Worm (Caenorhabditis elegans) whole organism, mixed stage, embryonic: ENCODE results near the gene F47B10.9.

ENCODE experiments used
- M03D4.4 ChIP-seq: sonication (generic microtip); optimal IDR thresholded peaks from 2 replicates; lab custom pipeline; 2017; ENCODE audit warnings: mild to moderate bottlenecking, missing genetic modification characterization, missing compliant biosample characterization
- blmp-1 ChIP-seq: fragments of 150-350 bp; optimal IDR thresholded peaks from 2 replicates; lab custom pipeline; 2014; ENCODE audit warnings: missing biosample characterization, missing genetic modification characterization
- ceh-39 ChIP-seq: fragments of 150-350 bp; optimal IDR thresholded peaks from 2 replicates; lab custom pipeline; 2014; ENCODE audit warnings: missing biosample characterization, missing genetic modification characterization
- ceh-43 ChIP-seq: fragments of 200-800 bp; sonication (Bioruptor generic); optimal IDR thresholded peaks from 2 replicates; lab custom pipeline; 2018; ENCODE audit warnings: mild to moderate bottlenecking, missing genetic modification characterization, moderate library complexity, missing compliant biosample characterization
- ceh-83 ChIP-seq: fragments of 200-800 bp; sonication (Bioruptor generic); optimal IDR thresholded peaks from 2 replicates; lab custom pipeline; 2018; ENCODE audit warnings: mild to moderate bottlenecking, missing genetic modification characterization, missing compliant biosample characterization
- cnd-1 ChIP-seq: fragments of 200-800 bp; sonication (Bioruptor generic); optimal IDR thresholded peaks from 2 replicates; lab custom pipeline; 2018; ENCODE audit warnings: mild to moderate bottlenecking, missing genetic modification characterization, missing compliant biosample characterization
- elt-1 ChIP-seq: sonication (generic microtip); optimal IDR thresholded peaks from 2 replicates; lab custom pipeline; 2017; ENCODE audit warnings: missing genetic modification characterization, mild to moderate bottlenecking, missing compliant biosample characterization, antibody characterized with exemption, moderate library complexity, borderline replicate concordance; ENCODE audit not compliant: insufficient read depth
- elt-3 ChIP-seq: fragments of 150-350 bp; optimal IDR thresholded peaks from 2 replicates; lab custom pipeline; 2014; ENCODE audit warnings: missing biosample characterization, missing genetic modification characterization
- flh-1 ChIP-seq: fragments of 200-800 bp; sonication (Bioruptor generic); optimal IDR thresholded peaks from 2 replicates; lab custom pipeline; 2018; ENCODE audit warnings: mild to moderate bottlenecking, missing genetic modification characterization, moderate library complexity, missing compliant biosample characterization
- ham-2 ChIP-seq: fragments of 200-800 bp; sonication (Bioruptor generic); optimal IDR thresholded peaks from 2 replicates; lab custom pipeline; 2018; ENCODE audit warnings: mild to moderate bottlenecking, missing genetic modification characterization, missing compliant biosample characterization
- hlh-1 ChIP-seq: fragments of 150-350 bp; optimal IDR thresholded peaks from 2 replicates; lab custom pipeline; 2014; ENCODE audit warnings: missing biosample characterization, missing genetic modification reagents, missing genetic modification characterization
- lsy-2 ChIP-seq: fragments of 150-350 bp; optimal IDR thresholded peaks from 2 replicates; lab custom pipeline; 2014; ENCODE audit warnings: missing biosample characterization, missing genetic modification characterization
- mab-5 ChIP-seq: fragments of 150-350 bp; optimal IDR thresholded peaks from 2 replicates; lab custom pipeline; 2014; ENCODE audit warnings: missing biosample characterization, missing genetic modification characterization
- nhr-12 ChIP-seq: fragments of 150-350 bp; optimal IDR thresholded peaks from 2 replicates; lab custom pipeline; 2014; ENCODE audit warnings: missing biosample characterization, missing genetic modification characterization
- nhr-2 ChIP-seq: fragments of 150-350 bp; optimal IDR thresholded peaks from 2 replicates; lab custom pipeline; 2014; ENCODE audit warnings: missing biosample characterization, missing genetic modification characterization
- nhr-237 ChIP-seq: fragments of 150-350 bp; optimal IDR thresholded peaks from 2 replicates; lab custom pipeline; 2014; ENCODE audit warnings: missing biosample characterization, missing genetic modification characterization
- nhr-28 ChIP-seq: fragments of 150-350 bp; optimal IDR thresholded peaks from 2 replicates; lab custom pipeline; 2014; ENCODE audit warnings: missing biosample characterization, missing genetic modification characterization
- nhr-76 ChIP-seq: sonication (generic microtip); optimal IDR thresholded peaks from 2 replicates; lab custom pipeline; 2017; ENCODE audit warnings: missing biosample characterization, missing genetic modification characterization
- pha-4 ChIP-seq: fragments of 150-350 bp; optimal IDR thresholded peaks from 2 replicates; lab custom pipeline; 2018; ENCODE audit warnings: missing biosample characterization, missing genetic modification reagents, missing genetic modification characterization
- sem-2 ChIP-seq: fragments of 200-800 bp; sonication (Bioruptor generic); optimal IDR thresholded peaks from 2 replicates; lab custom pipeline; 2018; ENCODE audit warnings: mild to moderate bottlenecking, missing genetic modification characterization, missing compliant biosample characterization
- snpc-4 ChIP-seq: fragments of 150-350 bp; optimal IDR thresholded peaks from 2 replicates; lab custom pipeline; 2014; ENCODE audit warnings: missing biosample characterization, missing genetic modification characterization
- sptf-1 ChIP-seq: sonication (generic microtip); optimal IDR thresholded peaks from 2 replicates; lab custom pipeline; 2017; ENCODE audit warnings: mild to moderate bottlenecking, missing genetic modification characterization, moderate library complexity, missing compliant biosample characterization
- tbx-8 ChIP-seq: fragments of 200-800 bp; sonication (Bioruptor generic); optimal IDR thresholded peaks from 2 replicates; lab custom pipeline; 2018; ENCODE audit warnings: mild to moderate bottlenecking, missing genetic modification characterization, moderate library complexity, missing compliant biosample characterization
- unc-39 ChIP-seq: fragments of 150-350 bp; optimal IDR thresholded peaks from 2 replicates; lab custom pipeline; 2014; ENCODE audit warnings: missing biosample characterization, missing genetic modification characterization
- unc-62 ChIP-seq: fragments of 150-350 bp; optimal IDR thresholded peaks from 2 replicates; lab custom pipeline; 2014; ENCODE audit warnings: missing biosample characterization, missing genetic modification reagents, missing genetic modification characterization
- zip-8 ChIP-seq: fragments of 150-350 bp; optimal IDR thresholded peaks from 2 replicates; lab custom pipeline; 2014; ENCODE audit warnings: missing biosample characterization, missing genetic modification characterization
- ztf-11 ChIP-seq: fragments of 150-350 bp; optimal IDR thresholded peaks from 2 replicates; lab custom pipeline; 2014; ENCODE audit warnings: missing biosample characterization, missing genetic modification characterization

The F47B10.9 gene

ce11 chrX:10891890-10892289 lies 22.0 kb downstream of the F47B10.9 start, which contains the start of gene F47B10.3:
TSS of gene F47B10.3 (plus strand) at chrX:10892190.
- TF ChIP-seq ceh-83 (GFP tag; lab: Kevin White, UChicago) = no peak
- no peak for TF ChIP-seq snpc-4 (tag; lab: Kevin White, UChicago)
- no peak for TF ChIP-seq nhr-76 (tag; lab: Kevin White, UChicago)
- TF ChIP-seq sptf-1 = no peak
- TF ChIP-seq lsy-2 (tag; lab: Kevin White, UChicago) = no peak
- no peak for TF ChIP-seq sem-2 (GFP tag; lab: Kevin White, UChicago)
- TF ChIP-seq M03D4.4 (tag; lab: Kevin White, UChicago) = no peak

- TF ChIP-seq tbx-8 (GFP tag; lab: Kevin White, UChicago) (no peak), elt-3 (tag; lab: Kevin White, UChicago) (no peak), elt-1 (tag; lab: Kevin White, UChicago) (no peak), hlh-1 (tag; lab: Kevin White, UChicago) (no peak), cnd-1 (tag; lab: Kevin White, UChicago) (no peak), ceh-39 (tag; lab: Kevin White, UChicago) (no peak), nhr-76 (tag; lab: Kevin White, UChicago) (no peak), nhr-237 (tag; lab: Kevin White, UChicago) (no peak), nhr-2 (tag; lab: Kevin White, UChicago) (no peak)
These were observed 22.9 kb downstream of the F47B10.9 start, which contains the start of gene F47B10.4 for ce11 chrX:10890965-10891364. TSS of gene F47B10.4 (plus strand) at chrX:10891265.

- TF ChIP-seq mab-5 (tag; lab: Kevin White, UChicago) (no peak), blmp-1 (tag; lab: Kevin White, UChicago) (no peak), unc-39 (tag; lab: Kevin White, UChicago) (no peak), sptf-1 (no peak), ceh-83 (GFP tag; lab: Kevin White, UChicago) (no peak)
These were observed 23.4 kb downstream of the F47B10.9 start, which contains the start of gene F47B10.5 for ce11 chrX:10890456-10890855. TSS of gene F47B10.5 (minus strand) at chrX:10890556.

- TF ChIP-seq flh-1 (GFP tag; lab: Kevin White, UChicago) (no peak), snpc-4 (tag; lab: Kevin White, UChicago) (no peak), blmp-1 (tag; lab: Kevin White, UChicago) (no peak), ceh-43 (GFP tag; lab: Kevin White, UChicago) (no peak), unc-39 (tag; lab: Kevin White, UChicago) (no peak), ham-2 (GFP tag; lab: Kevin White, UChicago) (no peak), ceh-83 (GFP tag; lab: Kevin White, UChicago) (no peak), nhr-28 (tag; lab: Kevin White, UChicago) (no peak), unc-62 (no peak), lsy-2 (tag; lab: Kevin White, UChicago) (no peak), ztf-11 (tag; lab: Kevin White, UChicago) (no peak), nhr-2 (tag; lab: Kevin White, UChicago) (no peak), zip-8 (tag; lab: Kevin White, UChicago) (no peak), nhr-237 (tag; lab: Kevin White, UChicago) (no peak), sptf-1 (no peak), nhr-12 (tag; lab: Kevin White, UChicago) (no peak)
These were observed 25.7 kb downstream of the F47B10.9 start, which contains the start of gene F47B10.6 for ce11 chrX:10888201-10888600. TSS of gene F47B10.6 (plus strand) at chrX:10888501.

ce11 chrX:10885872-10886271 lies 28.0 kb downstream of the F47B10.9 start, which contains the start of gene T21E8.5:
TSS of gene T21E8.5 (plus strand) at chrX:10886172.
- TF ChIP-seq zip-8 (tag; lab: Kevin White, UChicago) = no peak
- TF ChIP-seq pha-4 (tag; lab: Kevin White, UChicago) = no peak
- TF ChIP-seq lsy-2 (tag; lab: Kevin White, UChicago) = no peak
- no peak for TF ChIP-seq nhr-12 (tag; lab: Kevin White, UChicago)
- no peak for TF ChIP-seq tbx-8 (GFP tag; lab: Kevin White, UChicago)
- no peak for TF ChIP-seq nhr-237 (tag; lab: Kevin White, UChicago)
- TF ChIP-seq mab-5 (tag; lab: Kevin White, UChicago) = no peak
- no peak for TF ChIP-seq sptf-1
- TF ChIP-seq, all 35 proteins: peak for 0

- no peak for TF ChIP-seq ceh-39 (tag; lab: Kevin White, UChicago)
- TF ChIP-seq tbx-8 (GFP tag; lab: Kevin White, UChicago) = no peak
These were observed 30.7 kb downstream of the F47B10.9 start, which contains the start of gene T21E8.7 for ce11 chrX:10883203-10883602. TSS of gene T21E8.7 (plus strand) at chrX:10883503.
